Worm (Caenorhabditis elegans) whole organism, L1 larva: ENCODE results near the gene ugt-56.

Experiments
- C04F5.9 ChIP-seq: sonication (generic microtip); optimal IDR thresholded peaks from 2 replicates; lab custom pipeline; 2016; ENCODE audit warnings: missing genetic modification characterization, missing compliant biosample characterization
- C16A3.4 ChIP-seq: fragments of 150-350 bp; optimal IDR thresholded peaks from 2 replicates; lab custom pipeline; 2014; ENCODE audit warnings: missing biosample characterization, missing genetic modification characterization
- Y116A8C.19 ChIP-seq: sonication (generic microtip); optimal IDR thresholded peaks from 2 replicates; lab custom pipeline; 2016; ENCODE audit warnings: missing compliant biosample characterization, missing genetic modification characterization, borderline replicate concordance
- aha-1 ChIP-seq: fragments of 150-350 bp; optimal IDR thresholded peaks from 2 replicates; lab custom pipeline; 2014; ENCODE audit warnings: missing biosample characterization, missing genetic modification characterization
- alr-1 ChIP-seq: fragments of 200-800 bp; sonication (Bioruptor generic); optimal IDR thresholded peaks from 2 replicates; lab custom pipeline; 2018; ENCODE audit warnings: borderline replicate concordance, mild to moderate bottlenecking, missing genetic modification characterization, missing compliant biosample characterization
- aly-2 ChIP-seq: fragments of 150-350 bp; optimal IDR thresholded peaks from 2 replicates; lab custom pipeline; 2014; ENCODE audit warnings: missing biosample characterization, missing genetic modification characterization
- ama-1 ChIP-seq: fragments of 150-350 bp; optimal IDR thresholded peaks from 2 replicates; lab custom pipeline; 2014
- blmp-1 ChIP-seq: fragments of 150-350 bp; optimal IDR thresholded peaks from 2 replicates; lab custom pipeline; 2014; ENCODE audit warnings: missing biosample characterization, missing genetic modification characterization
- ceh-63 ChIP-seq: fragments of 200-800 bp; sonication (Bioruptor generic); optimal IDR thresholded peaks from 2 replicates; lab custom pipeline; 2018; ENCODE audit warnings: mild to moderate bottlenecking, missing genetic modification characterization, missing compliant biosample characterization
- ceh-8 ChIP-seq: fragments of 200-800 bp; sonication (Bioruptor generic); optimal IDR thresholded peaks from 2 replicates; lab custom pipeline; 2018; ENCODE audit warnings: mild to moderate bottlenecking, missing genetic modification characterization, moderate library complexity, missing compliant biosample characterization
- ceh-88 ChIP-seq: fragments of 200-800 bp; sonication (Bioruptor generic); IDR thresholded peaks from 2 replicates; pipeline ENCODE4 v1.3.6; 2022; ENCODE audit warnings: missing genetic modification characterization, missing compliant biosample characterization
- ceh-90 ChIP-seq: sonication (generic microtip); optimal IDR thresholded peaks from 2 replicates; lab custom pipeline; 2016; ENCODE audit warnings: missing genetic modification characterization, missing compliant biosample characterization
- ces-1 ChIP-seq: fragments of 150-350 bp; optimal IDR thresholded peaks from 2 replicates; lab custom pipeline; 2014; ENCODE audit warnings: missing biosample characterization, missing genetic modification reagents, missing genetic modification characterization
- dpl-1 ChIP-seq, 3 experiments: fragments of 150-350 bp in 2 of 3; sonication (generic microtip) in 1 of 3; optimal IDR thresholded peaks; 2 replicates each; lab custom pipeline; 2014 to 2017; ENCODE audit warnings: missing biosample characterization in 3 of 3, missing genetic modification characterization in 3 of 3, missing genetic modification reagents in 3 of 3
- efl-1 ChIP-seq, 4 experiments: fragments of 150-350 bp; optimal IDR thresholded peaks in 3 of 4; peaks in 1 of 4; 1 replicate in 1 of 4; 2 replicates in 3 of 4; lab custom pipeline; 2014; ENCODE audit warnings: missing biosample characterization in 2 of 4, missing genetic modification characterization in 2 of 4, missing genetic modification reagents in 2 of 4
- elt-2 ChIP-seq: sonication (generic microtip); optimal IDR thresholded peaks from 2 replicates; lab custom pipeline; 2016; ENCODE audit warnings: missing genetic modification characterization, mild to moderate bottlenecking, inconsistent platforms, missing compliant biosample characterization, missing genetic modification reagents
- elt-3 ChIP-seq, 6 experiments: fragments of 150-350 bp in 1 of 6; sonication (generic microtip); optimal IDR thresholded peaks; 2 replicates each; lab custom pipeline; 2017 to 2018; ENCODE audit warnings: missing biosample characterization in 6 of 6, missing genetic modification characterization in 6 of 6, inconsistent platforms in 1 of 6
- ets-5 ChIP-seq: fragments of 200-800 bp; sonication (Bioruptor generic); IDR thresholded peaks from 2 replicates; pipeline ENCODE4 v1.3.6; 2022; ENCODE audit warnings: missing genetic modification characterization, missing compliant biosample characterization
- fos-1 ChIP-seq: fragments of 150-350 bp; optimal IDR thresholded peaks from 2 replicates; lab custom pipeline; 2014; ENCODE audit warnings: missing biosample characterization, missing genetic modification characterization
- hpl-2 ChIP-seq: fragments of 150-350 bp; optimal IDR thresholded peaks from 2 replicates; lab custom pipeline; 2014; ENCODE audit warnings: missing biosample characterization, missing genetic modification reagents, missing genetic modification characterization
- jun-1 ChIP-seq: fragments of 150-350 bp; optimal IDR thresholded peaks from 2 replicates; lab custom pipeline; 2014; ENCODE audit warnings: missing biosample characterization, missing genetic modification reagents, missing genetic modification characterization
- lin-14 ChIP-seq: fragments of 200-800 bp; sonication (Bioruptor generic); optimal IDR thresholded peaks from 2 replicates; lab custom pipeline; 2018; ENCODE audit warnings: mild to moderate bottlenecking, missing genetic modification characterization, moderate library complexity, missing compliant biosample characterization
- lin-35 ChIP-seq, 2 experiments: fragments of 150-350 bp; optimal IDR thresholded peaks; 2 replicates each; lab custom pipeline; 2014; ENCODE audit warnings: missing biosample characterization in 2 of 2, missing genetic modification characterization in 2 of 2, missing genetic modification reagents in 2 of 2
- lir-3 ChIP-seq: sonication (generic microtip); optimal IDR thresholded peaks from 2 replicates; lab custom pipeline; 2016; ENCODE audit warnings: mild to moderate bottlenecking, missing genetic modification characterization, moderate library complexity, missing compliant biosample characterization; ENCODE audit not compliant: poor library complexity
- lsy-2 ChIP-seq, 2 experiments: fragments of 150-350 bp; optimal IDR thresholded peaks; 2 replicates each; lab custom pipeline; 2014; ENCODE audit warnings: missing biosample characterization in 2 of 2, missing genetic modification characterization in 2 of 2
- mdl-1 ChIP-seq, 2 experiments: fragments of 150-350 bp; optimal IDR thresholded peaks; 2 replicates each; lab custom pipeline; 2014 to 2017; ENCODE audit warnings: missing biosample characterization in 2 of 2, missing genetic modification characterization in 2 of 2, inconsistent platforms in 1 of 2
- mep-1 ChIP-seq: fragments of 150-350 bp; optimal IDR thresholded peaks from 2 replicates; lab custom pipeline; 2014; ENCODE audit warnings: missing biosample characterization, missing genetic modification characterization
- nhr-12 ChIP-seq: sonication (generic microtip); optimal IDR thresholded peaks from 2 replicates; lab custom pipeline; 2017; ENCODE audit warnings: missing biosample characterization, missing genetic modification characterization
- nhr-237 ChIP-seq: fragments of 150-350 bp; optimal IDR thresholded peaks from 2 replicates; lab custom pipeline; 2014; ENCODE audit warnings: missing biosample characterization, missing genetic modification characterization
- nhr-28 ChIP-seq: fragments of 150-350 bp; optimal IDR thresholded peaks from 2 replicates; lab custom pipeline; 2014; ENCODE audit warnings: missing biosample characterization, missing genetic modification characterization
- nhr-47 ChIP-seq: sonication (generic microtip); optimal IDR thresholded peaks from 2 replicates; lab custom pipeline; 2016; ENCODE audit warnings: mild to moderate bottlenecking, missing genetic modification characterization, moderate library complexity, missing compliant biosample characterization
- nhr-71 ChIP-seq: sonication (generic microtip); optimal IDR thresholded peaks from 2 replicates; lab custom pipeline; 2016; ENCODE audit warnings: mild to moderate bottlenecking, missing genetic modification characterization, moderate library complexity, missing compliant biosample characterization
- nhr-77 ChIP-seq: fragments of 150-350 bp; optimal IDR thresholded peaks from 2 replicates; lab custom pipeline; 2014; ENCODE audit warnings: missing biosample characterization, missing genetic modification characterization
- nhr-85 ChIP-seq: sonication (generic microtip); peaks from one replicate; lab custom pipeline; 2016; ENCODE audit warnings: missing genetic modification characterization, inconsistent platforms, missing compliant biosample characterization
- nhr-90 ChIP-seq: sonication (generic microtip); optimal IDR thresholded peaks from 2 replicates; lab custom pipeline; 2016; ENCODE audit warnings: mild to moderate bottlenecking, missing genetic modification characterization, missing compliant biosample characterization; ENCODE audit not compliant: poor library complexity
- pax-3 ChIP-seq: fragments of 200-800 bp; sonication (Bioruptor generic); optimal IDR thresholded peaks from 2 replicates; lab custom pipeline; 2018; ENCODE audit warnings: mild to moderate bottlenecking, missing genetic modification characterization, moderate library complexity, missing compliant biosample characterization
- skn-1 ChIP-seq: fragments of 150-350 bp; optimal IDR thresholded peaks from 2 replicates; lab custom pipeline; 2014; ENCODE audit warnings: missing biosample characterization, missing genetic modification characterization
- snpc-4 ChIP-seq: fragments of 150-350 bp; optimal IDR thresholded peaks from 2 replicates; lab custom pipeline; 2014; ENCODE audit warnings: missing biosample characterization, missing genetic modification characterization
- snu-23 ChIP-seq: sonication (generic microtip); optimal IDR thresholded peaks from 2 replicates; lab custom pipeline; 2016; ENCODE audit warnings: missing genetic modification characterization, missing compliant biosample characterization
- sox-4 ChIP-seq: sonication (generic microtip); optimal IDR thresholded peaks from 2 replicates; lab custom pipeline; 2016; ENCODE audit warnings: missing genetic modification characterization, missing compliant biosample characterization
- sptf-1 ChIP-seq: fragments of 150-350 bp; optimal IDR thresholded peaks from 2 replicates; lab custom pipeline; 2014; ENCODE audit warnings: missing biosample characterization, missing genetic modification characterization
- tlp-1 ChIP-seq: fragments of 150-350 bp; optimal IDR thresholded peaks from 2 replicates; lab custom pipeline; 2014; ENCODE audit warnings: missing biosample characterization, missing genetic modification characterization
- unc-130 ChIP-seq: fragments of 150-350 bp; optimal IDR thresholded peaks from 2 replicates; lab custom pipeline; 2017; ENCODE audit warnings: missing biosample characterization, missing genetic modification characterization, inconsistent platforms
- unc-30 ChIP-seq: sonication (generic microtip); optimal IDR thresholded peaks from 2 replicates; lab custom pipeline; 2017; ENCODE audit warnings: missing biosample characterization, missing genetic modification characterization
- unc-62 ChIP-seq: fragments of 150-350 bp; optimal IDR thresholded peaks from 2 replicates; lab custom pipeline; 2014; ENCODE audit warnings: missing biosample characterization, missing genetic modification reagents, missing genetic modification characterization
- xbp-1 ChIP-seq: sonication (generic microtip); optimal IDR thresholded peaks from 2 replicates; lab custom pipeline; 2016; ENCODE audit warnings: missing genetic modification characterization, missing compliant biosample characterization
- ztf-4 ChIP-seq: fragments of 150-350 bp; optimal IDR thresholded peaks from 2 replicates; lab custom pipeline; 2014; ENCODE audit warnings: missing biosample characterization, missing genetic modification characterization

The ugt-56 gene

ce11 chrV:12287667-12288066, 28.9 kb downstream of the ugt-56 start (continued):
- no peak for TF ChIP-seq mep-1 (tag; lab: Kevin White, UChicago)
- TF ChIP-seq alr-1 (tag; lab: Kevin White, UChicago) = no peak
- no peak for TF ChIP-seq elt-3 (tag; optimal IDR thresholded peaks at IDR 0.05; lab: Kevin White, UChicago)
- peak in 1 of 2 experiments; percentile 2 for TF ChIP-seq lin-35 (GFP tag; optimal IDR thresholded peaks at IDR 0.05; lab: Kevin White, UChicago)
- TF ChIP-seq tlp-1 (tag; lab: Kevin White, UChicago) = no peak
- peak; percentile 67 for TF ChIP-seq lin-14 (GFP tag; lab: Kevin White, UChicago)
- TF ChIP-seq ama-1 = no peak
- TF ChIP-seq nhr-28 (tag; lab: Kevin White, UChicago) = no peak
- TF ChIP-seq snpc-4 = no peak
- no peak for TF ChIP-seq ceh-8 (GFP tag; lab: Kevin White, UChicago)
- no peak for TF ChIP-seq fos-1 (tag; lab: Kevin White, UChicago)
- TF ChIP-seq jun-1 = no peak
- TF ChIP-seq ztf-4 = no peak
- TF ChIP-seq unc-130 = no peak
- no peak for TF ChIP-seq nhr-47 (tag; lab: Kevin White, UChicago)
- no peak for TF ChIP-seq nhr-90

- TF ChIP-seq lsy-2 (tag; optimal IDR thresholded peaks at IDR 0.05; lab: Kevin White, UChicago) (peak in 1 of 2 experiments; percentile 35), nhr-77 (tag; lab: Kevin White, UChicago) (no peak), blmp-1 (peak; percentile 36), C16A3.4 (tag; lab: Kevin White, UChicago) (peak; percentile 39), lin-35 (GFP tag; optimal IDR thresholded peaks at IDR 0.05; lab: Kevin White, UChicago) (peak in 1 of 2 experiments; percentile 14), mep-1 (tag; lab: Kevin White, UChicago) (peak; percentile 47), aly-2 (tag; lab: Kevin White, UChicago) (no peak), dpl-1 (GFP tag; optimal IDR thresholded peaks at IDR 0.05; lab: Kevin White, UChicago) (peak in 2 of 3 experiments; percentile 13 to 28), efl-1 (optimal IDR thresholded peaks at IDR 0.05; lab: Kevin White, UChicago) (peak in 1 of 2 experiments; percentile 31), efl-1 (GFP tag; optimal IDR thresholded peaks at IDR 0.05 in 1 of 2; lab: Kevin White, UChicago) (peak; percentile 24 to 76), nhr-85 (tag; lab: Kevin White, UChicago) (no peak), Y116A8C.19 (tag; lab: Kevin White, UChicago) (no peak), elt-2 (tag; lab: Kevin White, UChicago) (no peak), snu-23 (GFP tag; lab: Kevin White, UChicago) (peak; percentile 29), lin-14 (GFP tag; lab: Kevin White, UChicago) (peak; percentile 53), skn-1 (tag; lab: Kevin White, UChicago) (peak; percentile 6), nhr-71 (tag; lab: Kevin White, UChicago) (peak; percentile 6)
These were observed 29.8 kb downstream of the ugt-56 start, which contains the start of gene rskd-1 for ce11 chrV:12288577-12288976. Gene rskd-1 (minus strand): TSS chrV:12288615.

ce11 chrV:12291587-12291986, 32.8 kb downstream of the ugt-56 start, which contains the start of the genes srpa-68 and srh-16:
Gene srpa-68 (minus strand): TSS chrV:12291658.
Gene srh-16 (plus strand): TSS chrV:12291861.
- TF ChIP-seq mdl-1 (tag; optimal IDR thresholded peaks at IDR 0.05; lab: Kevin White, UChicago) (peak in 1 of 2 experiments; percentile 77), blmp-1 (peak; percentile 72), ama-1 (peak; percentile 67), snu-23 (GFP tag; lab: Kevin White, UChicago) (peak; percentile 94), ztf-4 (peak; percentile 59), pax-3 (tag; lab: Kevin White, UChicago) (peak; percentile 91), jun-1 (peak; percentile 78), lir-3 (tag; lab: Kevin White, UChicago) (peak; percentile 68), sptf-1 (tag; lab: Kevin White, UChicago) (no peak), hpl-2 (GFP tag; lab: Kevin White, UChicago) (peak; percentile 52), xbp-1 (tag; lab: Kevin White, UChicago) (peak; percentile 93), Y116A8C.19 (tag; lab: Kevin White, UChicago) (no peak), nhr-12 (no peak), ceh-90 (tag; lab: Kevin White, UChicago) (peak; percentile 42), unc-30 (peak; percentile 41), ceh-8 (GFP tag; lab: Kevin White, UChicago) (peak; percentile 89), nhr-237 (tag; lab: Kevin White, UChicago) (peak; percentile 38), ceh-63 (no peak), sox-4 (tag; lab: Kevin White, UChicago) (peak; percentile 87), tlp-1 (tag; lab: Kevin White, UChicago) (no peak), C16A3.4 (tag; lab: Kevin White, UChicago) (peak; percentile 93), ces-1 (GFP tag; lab: Kevin White, UChicago) (no peak), nhr-71 (tag; lab: Kevin White, UChicago) (peak; percentile 95), lin-35 (GFP tag; optimal IDR thresholded peaks at IDR 0.05; lab: Kevin White, UChicago) (peak; percentile 96 to 99), C04F5.9 (tag; lab: Kevin White, UChicago) (peak; percentile 71), unc-62 (GFP tag; lab: Kevin White, UChicago) (no peak), ets-5 (GFP tag; lab: Robert Waterston, UW) (no peak), ceh-88 (GFP tag; lab: Robert Waterston, UW) (peak; percentile 76), aha-1 (tag; lab: Kevin White, UChicago) (peak; percentile 27)
